Fruit fly (Drosophila melanogaster) whole organism, prepupa: ENCODE measurements around the gene CG4066.

ENCODE experiments used
- Blimp-1 ChIP-seq: fragments of 200-800 bp; sonication (Bioruptor generic); optimal IDR thresholded peaks from 3 replicates; lab custom pipeline; 2017; ENCODE audit warnings: missing biosample characterization, missing genetic modification characterization, mild to moderate bottlenecking, moderate library complexity, missing genetic modification reagents
- CG10631 ChIP-seq: fragments of 200-800 bp; sonication (Bioruptor generic); optimal IDR thresholded peaks from 2 replicates; lab custom pipeline; 2016; ENCODE audit warnings: missing biosample characterization, missing genetic modification characterization
- CG10669 ChIP-seq: fragments of 200-800 bp; sonication (Bioruptor generic); optimal IDR thresholded peaks from 3 replicates; lab custom pipeline; 2018; ENCODE audit warnings: missing biosample characterization, mild to moderate bottlenecking, missing genetic modification characterization, moderate library complexity
- CG11762 ChIP-seq: fragments of 200-800 bp; sonication (Bioruptor generic); optimal IDR thresholded peaks from 3 replicates; lab custom pipeline; 2016; ENCODE audit warnings: missing biosample characterization, missing genetic modification characterization; ENCODE audit not compliant: insufficient read depth
- CG11902 ChIP-seq: fragments of 200-800 bp; sonication (Bioruptor generic); optimal IDR thresholded peaks from 3 replicates; lab custom pipeline; 2016; ENCODE audit warnings: missing biosample characterization, missing genetic modification characterization
- CG15336 ChIP-seq: fragments of 200-800 bp; sonication (Bioruptor generic); IDR thresholded peaks from 2 replicates; pipeline ENCODE4 v1.3.6; 2022; ENCODE audit warnings: missing biosample characterization, missing genetic modification characterization
- CG1621 ChIP-seq: fragments of 200-800 bp; sonication (Bioruptor generic); optimal IDR thresholded peaks from 3 replicates; lab custom pipeline; 2018; ENCODE audit warnings: missing biosample characterization, mild to moderate bottlenecking, missing genetic modification characterization
- CG16779 ChIP-seq: fragments of 200-800 bp; sonication (Bioruptor generic); optimal IDR thresholded peaks from 3 replicates; lab custom pipeline; 2017; ENCODE audit warnings: missing biosample characterization, mild to moderate bottlenecking, missing genetic modification characterization
- CG32006 ChIP-seq: fragments of 200-800 bp; sonication (Bioruptor generic); optimal IDR thresholded peaks from 3 replicates; lab custom pipeline; 2017; ENCODE audit warnings: missing biosample characterization, mild to moderate bottlenecking, missing genetic modification characterization
- CG34406 ChIP-seq: fragments of 200-800 bp; sonication (Bioruptor generic); optimal IDR thresholded peaks from 3 replicates; lab custom pipeline; 2016; ENCODE audit warnings: missing biosample characterization, missing genetic modification characterization
- CG3919 ChIP-seq: fragments of 200-800 bp; sonication (Bioruptor generic); optimal IDR thresholded peaks from 3 replicates; lab custom pipeline; 2016; ENCODE audit warnings: missing biosample characterization, missing genetic modification characterization
- CG4318 ChIP-seq: fragments of 200-800 bp; sonication (Bioruptor generic); optimal IDR thresholded peaks from 3 replicates; lab custom pipeline; 2017; ENCODE audit warnings: missing biosample characterization, mild to moderate bottlenecking, missing genetic modification characterization
- CG6163 ChIP-seq: fragments of 200-800 bp; sonication (Bioruptor generic); IDR thresholded peaks from 3 replicates; pipeline ENCODE4 v1.3.6; 2022; ENCODE audit warnings: missing biosample characterization, missing genetic modification characterization
- CG6276 ChIP-seq: fragments of 200-800 bp; sonication (Bioruptor generic); optimal IDR thresholded peaks from 2 replicates; lab custom pipeline; 2017; ENCODE audit warnings: missing biosample characterization, mild to moderate bottlenecking, missing genetic modification characterization
- CG6792 ChIP-seq: fragments of 200-800 bp; sonication (Bioruptor generic); optimal IDR thresholded peaks from 3 replicates; lab custom pipeline; 2016; ENCODE audit warnings: missing biosample characterization, missing genetic modification characterization
- CG6808 ChIP-seq: fragments of 200-800 bp; sonication (Bioruptor generic); optimal IDR thresholded peaks from 3 replicates; lab custom pipeline; 2017; ENCODE audit warnings: missing biosample characterization, missing genetic modification characterization, mild to moderate bottlenecking, moderate library complexity, missing genetic modification reagents
- CG6854 ChIP-seq: fragments of 200-800 bp; sonication (Bioruptor generic); optimal IDR thresholded peaks from 2 replicates; lab custom pipeline; 2017; ENCODE audit warnings: missing biosample characterization, mild to moderate bottlenecking, missing genetic modification characterization
- CG7368 ChIP-seq: fragments of 200-800 bp; sonication (Bioruptor generic); optimal IDR thresholded peaks from 3 replicates; lab custom pipeline; 2016; ENCODE audit warnings: missing biosample characterization, missing genetic modification characterization
- CG8119 ChIP-seq: fragments of 200-800 bp; sonication (Bioruptor generic); IDR thresholded peaks from 3 replicates; pipeline ENCODE4 v1.3.6; 2022; ENCODE audit warnings: missing biosample characterization, missing genetic modification characterization
- CG8319 ChIP-seq: fragments of 200-800 bp; sonication (Bioruptor generic); optimal IDR thresholded peaks from 3 replicates; lab custom pipeline; 2016; ENCODE audit warnings: missing biosample characterization, missing genetic modification characterization
- CG8632 ChIP-seq: fragments of 200-800 bp; sonication (Bioruptor generic); optimal IDR thresholded peaks from 3 replicates; lab custom pipeline; 2016; ENCODE audit warnings: missing biosample characterization, missing genetic modification characterization
- CG9139 ChIP-seq: fragments of 200-800 bp; sonication (Bioruptor generic); optimal IDR thresholded peaks from 3 replicates; lab custom pipeline; 2017; ENCODE audit warnings: missing biosample characterization, mild to moderate bottlenecking, missing genetic modification characterization
- Eip75B ChIP-seq: fragments of 200-800 bp; sonication (Bioruptor generic); optimal IDR thresholded peaks from 3 replicates; lab custom pipeline; 2016; ENCODE audit warnings: missing biosample characterization, missing genetic modification characterization
- Eip78C ChIP-seq: fragments of 200-800 bp; sonication (Bioruptor generic); peaks from one replicate; lab custom pipeline; 2016; ENCODE audit warnings: missing biosample characterization, missing genetic modification characterization
- Eip93F ChIP-seq: fragments of 200-800 bp; sonication (Bioruptor generic); optimal IDR thresholded peaks from 2 replicates; lab custom pipeline; 2016; ENCODE audit warnings: missing biosample characterization, mild to moderate bottlenecking, missing genetic modification characterization
- Ets21C ChIP-seq: fragments of 200-800 bp; sonication (Bioruptor generic); optimal IDR thresholded peaks from 3 replicates; lab custom pipeline; 2016; ENCODE audit warnings: missing biosample characterization, missing genetic modification characterization
- Ets96B ChIP-seq: fragments of 200-800 bp; optimal IDR thresholded peaks from 2 replicates; lab custom pipeline; 2019; ENCODE audit warnings: missing biosample characterization, mild to moderate bottlenecking, missing genetic modification characterization, moderate library complexity
- Gug ChIP-seq: fragments of 200-800 bp; sonication (Bioruptor generic); IDR thresholded peaks from 2 replicates; pipeline ENCODE4 v1.3.6; 2022; ENCODE audit warnings: missing biosample characterization, missing genetic modification characterization
- Hr38 ChIP-seq: sonication (Bioruptor generic); optimal IDR thresholded peaks from 2 replicates; lab custom pipeline; 2016; ENCODE audit warnings: missing biosample characterization, missing genetic modification characterization
- Hr39 ChIP-seq: fragments of 200-800 bp; sonication (Bioruptor generic); optimal IDR thresholded peaks from 2 replicates; lab custom pipeline; 2016; ENCODE audit warnings: missing biosample characterization, missing genetic modification characterization
- Hr4 ChIP-seq: fragments of 200-800 bp; sonication (Bioruptor generic); optimal IDR thresholded peaks from 3 replicates; lab custom pipeline; 2016; ENCODE audit warnings: missing biosample characterization, missing genetic modification characterization
- Lpt ChIP-seq: fragments of 200-800 bp; sonication (Bioruptor generic); optimal IDR thresholded peaks from 3 replicates; lab custom pipeline; 2016; ENCODE audit warnings: missing biosample characterization, missing genetic modification characterization
- Met ChIP-seq: fragments of 200-800 bp; sonication (Bioruptor generic); optimal IDR thresholded peaks from 3 replicates; lab custom pipeline; 2016; ENCODE audit warnings: missing biosample characterization, missing genetic modification characterization
- OdsH ChIP-seq: fragments of 200-800 bp; sonication (Bioruptor generic); optimal IDR thresholded peaks from 3 replicates; lab custom pipeline; 2016; ENCODE audit warnings: missing biosample characterization, missing genetic modification characterization
- Smox ChIP-seq: fragments of 200-800 bp; sonication (Bioruptor generic); optimal IDR thresholded peaks from 3 replicates; lab custom pipeline; 2016; ENCODE audit warnings: missing biosample characterization, missing genetic modification characterization
- Sox102F ChIP-seq: fragments of 200-800 bp; sonication (Bioruptor generic); optimal IDR thresholded peaks from 2 replicates; lab custom pipeline; 2016; ENCODE audit warnings: missing biosample characterization, mild to moderate bottlenecking, missing genetic modification characterization
- Sox14 ChIP-seq: fragments of 200-800 bp; sonication (Bioruptor generic); optimal IDR thresholded peaks from 3 replicates; lab custom pipeline; 2016; ENCODE audit warnings: missing biosample characterization, missing genetic modification characterization
- Sox15 ChIP-seq: fragments of 200-800 bp; sonication (Bioruptor generic); optimal IDR thresholded peaks from 3 replicates; lab custom pipeline; 2016; ENCODE audit warnings: missing biosample characterization, missing genetic modification characterization
- achi ChIP-seq: fragments of 200-800 bp; sonication (Bioruptor generic); optimal IDR thresholded peaks from 3 replicates; lab custom pipeline; 2016; ENCODE audit warnings: missing biosample characterization, missing genetic modification characterization
- acj6 ChIP-seq: fragments of 200-800 bp; sonication (Bioruptor generic); optimal IDR thresholded peaks from 3 replicates; lab custom pipeline; 2016; ENCODE audit warnings: missing biosample characterization, missing genetic modification characterization
- dac ChIP-seq: fragments of 200-800 bp; sonication (Bioruptor generic); optimal IDR thresholded peaks from 2 replicates; lab custom pipeline; 2017; ENCODE audit warnings: missing biosample characterization, mild to moderate bottlenecking, missing genetic modification characterization
- dsx ChIP-seq: fragments of 200-800 bp; optimal IDR thresholded peaks from 3 replicates; lab custom pipeline; 2019; ENCODE audit warnings: missing biosample characterization, mild to moderate bottlenecking, missing genetic modification characterization, moderate library complexity; ENCODE audit not compliant: poor library complexity, severe bottlenecking
- eg ChIP-seq: fragments of 200-800 bp; sonication (Bioruptor generic); IDR thresholded peaks from 3 replicates; pipeline ENCODE4 v1.3.6; 2022; ENCODE audit warnings: missing biosample characterization, missing genetic modification characterization
- esn ChIP-seq: fragments of 200-800 bp; sonication (Bioruptor generic); optimal IDR thresholded peaks from 2 replicates; lab custom pipeline; 2016; ENCODE audit warnings: missing biosample characterization, mild to moderate bottlenecking, missing genetic modification characterization, moderate library complexity
- fkh ChIP-seq: fragments of 200-800 bp; sonication (Bioruptor generic); optimal IDR thresholded peaks from 3 replicates; lab custom pipeline; 2017; ENCODE audit warnings: missing biosample characterization, mild to moderate bottlenecking, missing genetic modification characterization, moderate library complexity
- net ChIP-seq: fragments of 200-800 bp; sonication (Bioruptor generic); optimal IDR thresholded peaks from 3 replicates; lab custom pipeline; 2016; ENCODE audit warnings: missing biosample characterization, missing genetic modification characterization
- pdm3 ChIP-seq: fragments of 200-800 bp; sonication (Bioruptor generic); optimal IDR thresholded peaks from 3 replicates; lab custom pipeline; 2016; ENCODE audit warnings: missing biosample characterization, missing genetic modification characterization
- spab ChIP-seq: fragments of 200-800 bp; sonication (Bioruptor generic); optimal IDR thresholded peaks from 2 replicates; lab custom pipeline; 2017; ENCODE audit warnings: missing biosample characterization, mild to moderate bottlenecking, missing genetic modification characterization, missing genetic modification reagents
- ss ChIP-seq, 2 experiments: fragments of 200-800 bp; sonication (Bioruptor generic); optimal IDR thresholded peaks; 2 replicates in 1 of 2; 3 replicates in 1 of 2; lab custom pipeline; 2017 to 2018; ENCODE audit warnings: mild to moderate bottlenecking in 2 of 2, missing biosample characterization in 2 of 2, missing genetic modification characterization in 2 of 2, moderate library complexity in 1 of 2
- svp ChIP-seq: fragments of 200-800 bp; sonication (Bioruptor generic); peaks from one replicate; lab custom pipeline; 2016; ENCODE audit warnings: missing biosample characterization, missing genetic modification characterization
- topi ChIP-seq: fragments of 200-800 bp; sonication (Bioruptor generic); optimal IDR thresholded peaks from 3 replicates; lab custom pipeline; 2016; ENCODE audit warnings: missing biosample characterization, missing genetic modification characterization
- vri ChIP-seq: fragments of 200-800 bp; sonication (Bioruptor generic); optimal IDR thresholded peaks from 3 replicates; lab custom pipeline; 2016; ENCODE audit warnings: missing biosample characterization, mild to moderate bottlenecking, missing genetic modification characterization

Gene CG4066

dm6 chr3R:12280729-12281342, 30.3 kb upstream of the CG4066 start:
- no peak for TF ChIP-seq CG6854
- TF ChIP-seq spab (GFP tag; lab: Kevin White, UChicago), result no peak
- TF ChIP-seq Gug (GFP tag; lab: Robert Waterston, UW), result no peak
- peak; percentile 16 for TF ChIP-seq CG1621 (tag; lab: Kevin White, UChicago)
- no peak; the same call in 1 of the 2 replicates for TF ChIP-seq CG15336 (GFP tag; lab: Robert Waterston, UW)
- TF ChIP-seq vri (GFP tag; lab: Kevin White, UChicago), result no peak
- TF ChIP-seq CG32006 (GFP tag; lab: Kevin White, UChicago), result no peak
- no peak for TF ChIP-seq topi (GFP tag; lab: Kevin White, UChicago)
- no peak for TF ChIP-seq acj6 (GFP tag; lab: Kevin White, UChicago)
- TF ChIP-seq CG8632, result no peak
- no peak for TF ChIP-seq CG11902 (GFP tag; lab: Kevin White, UChicago)
- TF ChIP-seq Ets21C, result no peak
- TF ChIP-seq dac (GFP tag; lab: Kevin White, UChicago), result no peak
- no peak for TF ChIP-seq Met
- peak; percentile 62 for TF ChIP-seq CG7368
- peak; percentile 20 for TF ChIP-seq CG9139 (GFP tag; lab: Kevin White, UChicago)
- no peak for TF ChIP-seq Ets96B (tag; lab: Kevin White, UChicago)
- TF ChIP-seq CG8319, result no peak
- no peak for TF ChIP-seq CG34406 (GFP tag; lab: Kevin White, UChicago)
- no peak for TF ChIP-seq Eip93F (GFP tag; lab: Kevin White, UChicago)
- peak; percentile 21 for TF ChIP-seq dsx (GFP tag; lab: Kevin White, UChicago)
- TF ChIP-seq net, result peak; percentile 27
- TF ChIP-seq CG11762, result no peak
- TF ChIP-seq Hr39 (GFP tag; lab: Kevin White, UChicago), result no peak
- peak; percentile 42; the same call in 1 of the 3 replicates for TF ChIP-seq eg (GFP tag; lab: Robert Waterston, UW)
- no peak for TF ChIP-seq Sox14 (GFP tag; lab: Kevin White, UChicago)
- TF ChIP-seq Eip75B (GFP tag; lab: Kevin White, UChicago), result peak; percentile 7
- TF ChIP-seq Smox (GFP tag; lab: Kevin White, UChicago), result no peak
- peak; percentile 100 for TF ChIP-seq svp (GFP tag; lab: Kevin White, UChicago)
- TF ChIP-seq Sox15, result no peak
- peak; percentile 14 for TF ChIP-seq CG3919 (GFP tag; lab: Kevin White, UChicago)
- no peak for TF ChIP-seq OdsH (GFP tag; lab: Kevin White, UChicago)
- no peak for TF ChIP-seq Hr4 (GFP tag; lab: Kevin White, UChicago)
- peak; percentile 46; the same call in 2 of the 3 replicates for TF ChIP-seq CG8119
- peak; percentile 3 for TF ChIP-seq Lpt (GFP tag; lab: Kevin White, UChicago)
- no peak for TF ChIP-seq CG6163 (GFP tag; lab: Robert Waterston, UW)
- TF ChIP-seq ss (GFP tag; optimal IDR thresholded peaks at IDR 0.05; lab: Kevin White, UChicago), result peak; percentile 8 to 30
- TF ChIP-seq Hr38 (GFP tag; lab: Kevin White, UChicago), result no peak
- peak; percentile 12 for TF ChIP-seq CG16779
- peak; percentile 40 for TF ChIP-seq fkh (GFP tag; lab: Kevin White, UChicago)
- TF ChIP-seq CG10669 (GFP tag; lab: Kevin White, UChicago), result no peak
- TF ChIP-seq CG6276 (GFP tag; lab: Kevin White, UChicago), result no peak
- TF ChIP-seq Blimp-1 (GFP tag; lab: Kevin White, UChicago), result no peak
- no peak for TF ChIP-seq esn (GFP tag; lab: Kevin White, UChicago)
- TF ChIP-seq Sox102F (GFP tag; lab: Kevin White, UChicago), result no peak
- TF ChIP-seq Eip78C (GFP tag; lab: Kevin White, UChicago), result peak; percentile 79
- TF ChIP-seq CG4318, result no peak
- no peak for TF ChIP-seq CG10631 (GFP tag; lab: Kevin White, UChicago)
- no peak for TF ChIP-seq CG6792 (GFP tag; lab: Kevin White, UChicago)
- TF ChIP-seq pdm3 (GFP tag; lab: Kevin White, UChicago), result no peak
- TF ChIP-seq achi (GFP tag; lab: Kevin White, UChicago), result no peak
- TF ChIP-seq CG6808 (GFP tag; lab: Kevin White, UChicago), result no peak
